Fruit fly (Drosophila melanogaster) whole organism, wandering third instar larva: ENCODE data around the gene CG10584.

Source experiments
- Abd-B ChIP-seq: fragments of >200 bp; optimal IDR thresholded peaks from 2 replicates; lab custom pipeline; 2017; ENCODE audit warnings: missing biosample characterization, missing genetic modification characterization
- CG32264 ChIP-seq: fragments of 200-800 bp; sonication (Bioruptor generic); optimal IDR thresholded peaks from 2 replicates; lab custom pipeline; 2016; ENCODE audit warnings: missing biosample characterization, missing genetic modification characterization
- CG9705 ChIP-seq: fragments of 200-800 bp; sonication (Bioruptor generic); optimal IDR thresholded peaks from 2 replicates; lab custom pipeline; 2018; ENCODE audit warnings: missing biosample characterization, mild to moderate bottlenecking, missing genetic modification characterization
- CrebA ChIP-seq: fragments of 200-800 bp; sonication (Bioruptor generic); optimal IDR thresholded peaks from 2 replicates; lab custom pipeline; 2016; ENCODE audit warnings: missing biosample characterization, mild to moderate bottlenecking, missing genetic modification characterization, borderline replicate concordance
- Dfd ChIP-seq: fragments of >200 bp; optimal IDR thresholded peaks from 2 replicates; lab custom pipeline; 2017; ENCODE audit warnings: missing biosample characterization, missing genetic modification characterization
- Dif ChIP-seq: fragments of 200-275, 200-300 bp; sonication (Bioruptor generic); optimal IDR thresholded peaks from 2 replicates; lab custom pipeline; 2018; ENCODE audit warnings: missing biosample characterization, missing genetic modification characterization; ENCODE audit not compliant: partially characterized antibody
- GATAd ChIP-seq: sonication (Bioruptor generic); optimal IDR thresholded peaks from 2 replicates; lab custom pipeline; 2016; ENCODE audit warnings: missing biosample characterization, missing genetic modification characterization
- HLH106 ChIP-seq: fragments of 200-800 bp; optimal IDR thresholded peaks from 3 replicates; lab custom pipeline; 2019; ENCODE audit warnings: missing biosample characterization, mild to moderate bottlenecking, missing genetic modification characterization, moderate library complexity
- Hnf4 ChIP-seq: fragments of 200-800 bp; sonication (Bioruptor generic); optimal IDR thresholded peaks from 2 replicates; lab custom pipeline; 2016; ENCODE audit warnings: missing biosample characterization, mild to moderate bottlenecking, missing genetic modification characterization
- Hr78 ChIP-seq: fragments of >200 bp; optimal IDR thresholded peaks from 2 replicates; lab custom pipeline; 2017; ENCODE audit warnings: missing biosample characterization, missing genetic modification characterization
- Hr83 ChIP-seq: fragments of 200-300 bp; sonication (Bioruptor generic); optimal IDR thresholded peaks from 2 replicates; lab custom pipeline; 2016; ENCODE audit warnings: missing biosample characterization, mild to moderate bottlenecking, missing genetic modification characterization, moderate library complexity; ENCODE audit not compliant: poor library complexity, severe bottlenecking
- Jra ChIP-seq: sonication (Bioruptor generic); optimal IDR thresholded peaks from 2 replicates; lab custom pipeline; 2016; ENCODE audit warnings: missing biosample characterization, missing genetic modification characterization
- Mio ChIP-seq: sonication (Bioruptor generic); optimal IDR thresholded peaks from 2 replicates; lab custom pipeline; 2016; ENCODE audit warnings: missing biosample characterization, missing genetic modification characterization
- Myc ChIP-seq: fragments of >200 bp; optimal IDR thresholded peaks from 2 replicates; lab custom pipeline; 2017
- N ChIP-seq: fragments of >200 bp; optimal IDR thresholded peaks from 2 replicates; lab custom pipeline; 2018; ENCODE audit warnings: missing biosample characterization, missing external identifiers, missing genetic modification characterization
- OdsH ChIP-seq: fragments of 200-800 bp; sonication (Bioruptor generic); optimal IDR thresholded peaks from 2 replicates; lab custom pipeline; 2016; ENCODE audit warnings: missing biosample characterization, mild to moderate bottlenecking, missing genetic modification characterization
- Rel ChIP-seq, 2 experiments: fragments of 200-800 bp; sonication (Bioruptor generic) in 1 of 2; optimal IDR thresholded peaks; 2 replicates in 1 of 2; 3 replicates in 1 of 2; lab custom pipeline; 2016 to 2019; ENCODE audit warnings: mild to moderate bottlenecking in 2 of 2, missing biosample characterization in 2 of 2, missing genetic modification characterization in 2 of 2, moderate library complexity in 1 of 2
- Sp1 ChIP-seq: fragments of 200-800 bp; sonication (Bioruptor generic); optimal IDR thresholded peaks from 3 replicates; lab custom pipeline; 2019; ENCODE audit warnings: missing biosample characterization, mild to moderate bottlenecking, missing genetic modification characterization, moderate library complexity
- Vsx2 ChIP-seq: fragments of 200-300, 225-300 bp; sonication (Bioruptor generic); optimal IDR thresholded peaks from 2 replicates; lab custom pipeline; 2018; ENCODE audit warnings: missing biosample characterization, missing genetic modification characterization; ENCODE audit not compliant: partially characterized antibody
- br ChIP-seq: fragments of 200-800 bp; sonication (Bioruptor generic); optimal IDR thresholded peaks from 2 replicates; lab custom pipeline; 2016; ENCODE audit warnings: missing biosample characterization, missing genetic modification characterization
- brk ChIP-seq: fragments of 200-800 bp; sonication (Bioruptor generic); optimal IDR thresholded peaks from 2 replicates; lab custom pipeline; 2016; ENCODE audit warnings: missing biosample characterization, mild to moderate bottlenecking, missing genetic modification characterization
- dl ChIP-seq, 2 experiments: fragments of 175-275, 200-275 bp in 1 of 2; fragments of 200-275 bp in 1 of 2; sonication (Bioruptor generic); optimal IDR thresholded peaks; lab custom pipeline; 2018; ENCODE audit warnings: mild to moderate bottlenecking in 2 of 2, missing biosample characterization in 2 of 2, missing genetic modification characterization in 2 of 2, moderate library complexity in 2 of 2; ENCODE audit not compliant: partially characterized antibody in 2 of 2, insufficient read depth in 1 of 2
- dmrt93B ChIP-seq: fragments of 200-800 bp; sonication (Bioruptor generic); optimal IDR thresholded peaks from 2 replicates; lab custom pipeline; 2018; ENCODE audit warnings: missing biosample characterization, mild to moderate bottlenecking, missing genetic modification characterization
- dsf ChIP-seq: sonication (Bioruptor generic); optimal IDR thresholded peaks from 2 replicates; lab custom pipeline; 2016; ENCODE audit warnings: missing biosample characterization, missing genetic modification characterization, borderline replicate concordance
- ey ChIP-seq: fragments of 200-800 bp; sonication (Bioruptor generic); optimal IDR thresholded peaks from 2 replicates; lab custom pipeline; 2016; ENCODE audit warnings: missing biosample characterization, missing genetic modification characterization
- foxo ChIP-seq, 2 experiments: fragments of 200-800 bp; sonication (Bioruptor generic); optimal IDR thresholded peaks; 2 replicates in 1 of 2; 3 replicates in 1 of 2; lab custom pipeline; 2016 to 2017; ENCODE audit warnings: missing biosample characterization in 2 of 2, missing genetic modification characterization in 2 of 2
- fru ChIP-seq: fragments of 200-800 bp; sonication (Bioruptor generic); optimal IDR thresholded peaks from 3 replicates; lab custom pipeline; 2016; ENCODE audit warnings: missing biosample characterization, mild to moderate bottlenecking, missing genetic modification characterization
- h ChIP-seq: fragments of 200-800 bp; sonication (Bioruptor generic); optimal IDR thresholded peaks from 3 replicates; lab custom pipeline; 2016; ENCODE audit warnings: missing biosample characterization, mild to moderate bottlenecking, missing genetic modification characterization
- jim ChIP-seq: fragments of 175-275, 200-325 bp; sonication (Bioruptor generic); optimal IDR thresholded peaks from 2 replicates; lab custom pipeline; 2016; ENCODE audit warnings: missing biosample characterization, mild to moderate bottlenecking, missing genetic modification characterization
- lola ChIP-seq: fragments of >200 bp; optimal IDR thresholded peaks from 2 replicates; lab custom pipeline; 2017; ENCODE audit warnings: missing biosample characterization, missing genetic modification characterization
- pan ChIP-seq: fragments of >200 bp; optimal IDR thresholded peaks from 2 replicates; lab custom pipeline; 2017
- psq ChIP-seq: fragments of 200-800 bp; sonication (Bioruptor generic); optimal IDR thresholded peaks from 3 replicates; lab custom pipeline; 2017; ENCODE audit warnings: missing biosample characterization, mild to moderate bottlenecking, missing genetic modification characterization, moderate library complexity
- rgr ChIP-seq: fragments of 200-800 bp; sonication (Bioruptor generic); optimal IDR thresholded peaks from 3 replicates; lab custom pipeline; 2016; ENCODE audit warnings: missing biosample characterization, mild to moderate bottlenecking, missing genetic modification characterization
- sage ChIP-seq: fragments of 200-800 bp; sonication (Bioruptor generic); optimal IDR thresholded peaks from 2 replicates; lab custom pipeline; 2016; ENCODE audit warnings: missing biosample characterization, mild to moderate bottlenecking, missing genetic modification characterization
- sv ChIP-seq: fragments of 200-800 bp; sonication (Bioruptor generic); optimal IDR thresholded peaks from 3 replicates; lab custom pipeline; 2016; ENCODE audit warnings: missing biosample characterization, missing genetic modification characterization
- tai ChIP-seq: sonication (Bioruptor generic); optimal IDR thresholded peaks from 2 replicates; lab custom pipeline; 2016; ENCODE audit warnings: missing biosample characterization, missing genetic modification characterization
- usp ChIP-seq: fragments of >200 bp; optimal IDR thresholded peaks from 2 replicates; lab custom pipeline; 2017; ENCODE audit warnings: missing biosample characterization, missing genetic modification characterization
- woc ChIP-seq: sonication (Bioruptor generic); optimal IDR thresholded peaks from 2 replicates; lab custom pipeline; 2016; ENCODE audit warnings: missing biosample characterization, mild to moderate bottlenecking, missing genetic modification characterization

CG10584 gene

DNA sequence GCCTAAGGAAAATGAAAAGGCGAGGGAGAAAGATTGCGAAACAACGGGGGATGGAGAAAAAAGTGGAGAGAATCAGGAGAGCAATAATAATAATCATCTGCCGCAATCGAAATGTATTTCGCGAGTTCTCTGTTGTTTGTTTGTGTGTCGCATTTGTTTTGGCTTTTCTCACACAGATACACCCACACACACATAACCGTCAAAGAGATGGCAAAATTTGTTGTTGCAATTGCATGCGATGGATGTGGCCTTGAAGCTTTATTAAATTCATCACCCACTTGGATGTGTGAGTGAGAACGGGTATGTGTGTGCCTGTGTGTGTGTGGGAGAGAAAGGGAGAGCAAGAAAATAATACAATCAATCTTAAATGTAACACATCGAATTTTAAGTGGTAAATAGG is 19.5 kb downstream of the CG10584 start:
- TF ChIP-seq psq (GFP tag; lab: Kevin White, UChicago) (peak; percentile 76), dl (GFP tag; optimal IDR thresholded peaks at IDR 0.05; lab: Kevin White, UChicago; ENCODE audit: insufficient read depth in 1 of 2, partially characterized antibody in 2 of 2) (peak; percentile 8 to 15), Abd-B (GFP tag; lab: Kevin White, UChicago) (no peak), h (GFP tag; lab: Kevin White, UChicago) (peak; percentile 37), Rel (GFP tag; optimal IDR thresholded peaks at IDR 0.05; lab: Kevin White, UChicago) (no peak), Rel (tag; optimal IDR thresholded peaks at IDR 0.05; lab: Kevin White, UChicago) (peak; percentile 71), Jra (peak; percentile 49), sage (GFP tag; lab: Kevin White, UChicago) (peak; percentile 30), N (GFP tag; lab: Kevin White, UChicago) (peak; percentile 17), Dif (GFP tag; lab: Kevin White, UChicago) (peak; percentile 37), GATAd (GFP tag; lab: Kevin White, UChicago) (no peak), brk (peak; percentile 22), CG9705 (no peak)

DNA sequence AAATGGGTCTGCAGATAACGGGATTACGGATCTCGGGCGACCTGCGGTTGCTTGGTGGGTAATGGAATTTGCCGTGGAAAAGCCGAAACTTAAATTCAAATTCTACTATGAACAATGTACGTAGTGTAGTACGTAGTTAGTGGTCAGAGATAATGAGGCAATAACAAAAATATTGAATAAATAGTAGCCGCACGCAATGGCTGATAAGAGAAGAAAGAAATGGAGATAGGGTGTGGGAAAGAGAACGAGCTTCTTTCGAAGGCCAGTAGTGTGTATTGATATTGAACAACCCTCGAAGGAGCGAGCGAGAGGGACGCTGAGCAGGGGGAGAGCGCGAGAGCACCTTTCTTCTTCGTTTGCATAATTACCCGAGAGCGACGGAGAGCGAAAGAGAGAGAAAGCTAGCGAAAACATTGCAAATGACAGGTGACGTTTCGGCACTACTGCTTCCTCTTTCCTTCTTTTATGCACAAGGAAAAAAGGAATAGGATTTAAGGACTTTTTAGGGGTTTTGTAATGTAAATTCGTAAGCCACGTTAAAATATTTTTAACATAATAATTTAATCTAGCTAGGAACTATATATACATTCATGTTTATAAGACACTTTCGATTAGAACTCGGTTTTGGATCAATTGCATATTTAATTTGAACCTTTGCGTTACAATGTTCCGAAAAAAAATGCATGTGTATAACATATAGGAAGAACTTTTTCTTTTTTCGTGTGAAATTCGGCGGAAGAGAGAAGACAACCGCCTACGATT is 20.1 kb downstream of the CG10584 start:
- TF ChIP-seq Jra: no peak
- no peak for TF ChIP-seq pan
- TF ChIP-seq Dif (GFP tag; lab: Kevin White, UChicago): peak; percentile 85
- TF ChIP-seq dl (GFP tag; optimal IDR thresholded peaks at IDR 0.05; lab: Kevin White, UChicago; ENCODE audit: insufficient read depth in 1 of 2, partially characterized antibody in 2 of 2): peak; percentile 61 to 65
- TF ChIP-seq tai (GFP tag; lab: Kevin White, UChicago): no peak
- peak; percentile 17 for TF ChIP-seq ey (GFP tag; lab: Kevin White, UChicago)
- TF ChIP-seq woc (GFP tag; lab: Kevin White, UChicago): peak; percentile 22
- TF ChIP-seq foxo (GFP tag; optimal IDR thresholded peaks at IDR 0.05; lab: Kevin White, UChicago): peak in 1 of 2 experiments; percentile 10
- TF ChIP-seq rgr (GFP tag; lab: Kevin White, UChicago): peak; percentile 23

DNA sequence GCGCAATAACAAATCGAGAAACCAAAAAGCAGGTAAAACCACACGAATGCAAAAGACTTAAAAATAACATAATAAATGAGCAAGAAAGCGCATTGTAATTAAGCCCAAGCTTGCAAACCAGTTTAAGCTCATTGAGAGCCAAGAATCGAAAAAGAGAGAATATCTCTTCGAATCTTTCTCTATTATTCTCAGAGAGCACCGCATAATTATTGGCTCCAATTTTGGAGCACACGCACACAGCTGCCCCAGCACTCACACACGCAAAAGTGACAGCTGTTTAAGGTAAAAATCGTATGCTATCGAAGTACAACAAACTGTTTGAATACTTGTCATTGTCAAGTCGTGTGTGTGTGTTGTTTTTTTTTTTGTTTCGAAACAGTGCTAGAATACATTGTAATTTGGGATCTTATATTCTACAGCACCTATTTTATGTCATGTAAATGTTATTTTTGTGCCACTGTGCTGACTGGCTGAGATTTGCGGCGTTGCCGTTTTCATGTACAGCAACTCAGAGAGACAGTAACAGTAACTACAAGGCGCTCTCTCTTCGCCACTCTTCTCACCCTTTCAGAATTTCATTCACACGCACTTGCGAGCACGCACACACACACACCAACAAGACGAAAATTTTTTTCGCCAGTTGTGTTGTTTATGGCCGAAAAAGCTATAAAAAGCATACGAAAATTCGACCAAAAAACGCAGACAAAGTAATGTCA is 21.6 kb downstream of the CG10584 start:
- no peak for TF ChIP-seq tai (GFP tag; lab: Kevin White, UChicago)
- peak; percentile 76 for TF ChIP-seq OdsH (GFP tag; lab: Kevin White, UChicago)
- no peak for TF ChIP-seq GATAd (GFP tag; lab: Kevin White, UChicago)
- no peak for TF ChIP-seq jim (GFP tag; lab: Kevin White, UChicago)
- no peak for TF ChIP-seq Myc (lab: Kevin White, UChicago)
- TF ChIP-seq dl (GFP tag; optimal IDR thresholded peaks at IDR 0.05; lab: Kevin White, UChicago; ENCODE audit: insufficient read depth in 1 of 2, partially characterized antibody in 2 of 2): peak; percentile 29 to 63
- peak; percentile 23 for TF ChIP-seq Vsx2 (GFP tag; lab: Kevin White, UChicago)
- TF ChIP-seq CrebA: peak; percentile 52
- TF ChIP-seq fru (GFP tag; lab: Kevin White, UChicago): peak; percentile 96
- TF ChIP-seq Hnf4 (GFP tag; lab: Kevin White, UChicago): peak; percentile 70
- TF ChIP-seq psq (GFP tag; lab: Kevin White, UChicago): peak; percentile 85
- TF ChIP-seq ey (GFP tag; lab: Kevin White, UChicago): peak; percentile 79
- TF ChIP-seq br (GFP tag; lab: Kevin White, UChicago): peak; percentile 83
- no peak for TF ChIP-seq dsf (GFP tag; lab: Kevin White, UChicago)
- TF ChIP-seq CG32264 (GFP tag; lab: Kevin White, UChicago): peak; percentile 66
- peak; percentile 74 for TF ChIP-seq woc (GFP tag; lab: Kevin White, UChicago)
- TF ChIP-seq dmrt93B: peak; percentile 31
- no peak for TF ChIP-seq N (GFP tag; lab: Kevin White, UChicago)
- TF ChIP-seq Sp1 (GFP tag; lab: Kevin White, UChicago): peak; percentile 35
- TF ChIP-seq Mio (GFP tag; lab: Kevin White, UChicago): no peak
- peak; percentile 81 for TF ChIP-seq rgr (GFP tag; lab: Kevin White, UChicago)
- peak; percentile 70 for TF ChIP-seq Dif (GFP tag; lab: Kevin White, UChicago)
- TF ChIP-seq Hr83 (GFP tag; lab: Kevin White, UChicago): no peak
- TF ChIP-seq sage (GFP tag; lab: Kevin White, UChicago): peak; percentile 68
- TF ChIP-seq Rel (GFP tag; optimal IDR thresholded peaks at IDR 0.05; lab: Kevin White, UChicago): no peak
- TF ChIP-seq Rel (tag; optimal IDR thresholded peaks at IDR 0.05; lab: Kevin White, UChicago): peak; percentile 12
- TF ChIP-seq Dfd (GFP tag; lab: Kevin White, UChicago): no peak
- peak; percentile 52 for TF ChIP-seq Jra
- TF ChIP-seq h (GFP tag; lab: Kevin White, UChicago): peak; percentile 87
- TF ChIP-seq Hr78 (GFP tag; lab: Kevin White, UChicago): no peak
- TF ChIP-seq usp (GFP tag; lab: Kevin White, UChicago): no peak
- TF ChIP-seq CG9705: no peak
- TF ChIP-seq foxo (GFP tag; optimal IDR thresholded peaks at IDR 0.05; lab: Kevin White, UChicago): peak in 1 of 2 experiments; percentile 84
- no peak for TF ChIP-seq sv (GFP tag; lab: Kevin White, UChicago)
- no peak for TF ChIP-seq pan
- TF ChIP-seq brk: peak; percentile 42
- TF ChIP-seq lola (GFP tag; lab: Kevin White, UChicago): no peak
- TF ChIP-seq HLH106 (tag; lab: Kevin White, UChicago): peak; percentile 28
- no peak for TF ChIP-seq Abd-B (GFP tag; lab: Kevin White, UChicago)
- TF ChIP-seq, all 38 proteins: peak for 22
